Worm (Caenorhabditis elegans): Measurements from ENCODE around the gene glna-2.
A peak's percentile ranks its signal among the peaks of the same experiment; 100 is the strongest.

The glna-2 gene

ce11 chrII:8034008-8034407 is 25.6 kb downstream of the glna-2 start:
- TF ChIP-seq lin-40 (tag; optimal IDR thresholded peaks at IDR 0.05) (peak; percentile 12), him-1 (tag; optimal IDR thresholded peaks at IDR 0.05) (no peak), snpc-1.3 (tag; optimal IDR thresholded peaks at IDR 0.05; ENCODE audit: insufficient read depth) (no peak), tbp1 (GFP tag; optimal IDR thresholded peaks at IDR 0.05) (peak; percentile 18), cebp-1 (GFP tag; IDR thresholded peaks at IDR 0.05) (no peak), cebp-1 (tag; optimal IDR thresholded peaks at IDR 0.05) (peak; percentile 25), lin-54 (GFP tag; optimal IDR thresholded peaks at IDR 0.05) (peak; percentile 18), somi-1 (GFP tag; optimal IDR thresholded peaks at IDR 0.05) (no peak), nhr-80 (tag; optimal IDR thresholded peaks at IDR 0.05) (peak; percentile 82), B0336.3 (GFP tag; IDR thresholded peaks at IDR 0.05) (0 out of 2 replicates have a peak, but pooled peaks have one; percentile 48), atf-7 (tag; optimal IDR thresholded peaks at IDR 0.05) (peak; percentile 30), nfya-2 (GFP tag; IDR thresholded peaks at IDR 0.05) (no peak), attf-5 (GFP tag; optimal IDR thresholded peaks at IDR 0.05) (peak; percentile 49), nhr-120 (GFP tag; IDR thresholded peaks at IDR 0.05) (no peak), F39B2.1 (GFP tag; IDR thresholded peaks at IDR 0.05) (no peak)

ce11 chrII:8034617-8035016 is 26.2 kb downstream of the glna-2 start:
- TF ChIP-seq zfh-2 (GFP tag; conservative IDR thresholded peaks at IDR 0.05), result peak; percentile 74
- no peak for TF ChIP-seq nhr-120 (GFP tag; IDR thresholded peaks at IDR 0.05)
- peak; percentile 7; the same call in 1 of the 2 replicates for TF ChIP-seq egrh-3 (GFP tag; IDR thresholded peaks at IDR 0.05)
- TF ChIP-seq zim-3 (tag; optimal IDR thresholded peaks at IDR 0.05), result peak; percentile 7

ce11 chrII:8035667-8036066 is 27.2 kb downstream of the glna-2 start, which contains the start of gene sap-49:
Gene sap-49 (minus strand): TSS chrII:8035767.
- TF ChIP-seq ceh-27 (GFP tag; optimal IDR thresholded peaks at IDR 0.05), result no peak
- no peak for TF ChIP-seq B0019.2 (GFP tag; conservative IDR thresholded peaks at IDR 0.05)
- TF ChIP-seq Y53G8AR.9 (GFP tag; conservative IDR thresholded peaks at IDR 0.05), result no peak
- no peak for TF ChIP-seq zfh-2 (GFP tag; conservative IDR thresholded peaks at IDR 0.05)
- TF ChIP-seq nhr-120 (GFP tag; IDR thresholded peaks at IDR 0.05), result no peak
- TF ChIP-seq cebp-2 (GFP tag; IDR thresholded peaks at IDR 0.05), result no peak
- no peak for TF ChIP-seq bed-1 (GFP tag; IDR thresholded peaks at IDR 0.05)
- TF ChIP-seq madf-10 (tag; optimal IDR thresholded peaks at IDR 0.05), result no peak
- no peak for TF ChIP-seq nfya-1 (tag; optimal IDR thresholded peaks at IDR 0.05; ENCODE audit: borderline replicate concordance, insufficient read depth)
- TF ChIP-seq ztf-3 (GFP tag; optimal IDR thresholded peaks at IDR 0.05), result no peak
- no peak for TF ChIP-seq Y56A3A.18 (GFP tag; IDR thresholded peaks at IDR 0.05)

ce11 chrII:8037246-8037645 is 28.8 kb downstream of the glna-2 start, which contains the start of gene arp-6:
Gene arp-6 (minus strand): TSS chrII:8037346.
- TF ChIP-seq akir-1 (GFP tag; optimal IDR thresholded peaks at IDR 0.05) (no peak), nfya-1 (tag; optimal IDR thresholded peaks at IDR 0.05; ENCODE audit: borderline replicate concordance, insufficient read depth) (no peak), F33H1.4 (GFP tag; IDR thresholded peaks at IDR 0.05) (no peak), ztf-28 (GFP tag; IDR thresholded peaks at IDR 0.05) (no peak), K11D2.4 (GFP tag; IDR thresholded peaks at IDR 0.05) (no peak), snpc-3.4 (tag; optimal IDR thresholded peaks at IDR 0.05) (no peak), atf-7 (tag; optimal IDR thresholded peaks at IDR 0.05) (no peak), zim-3 (tag; optimal IDR thresholded peaks at IDR 0.05) (no peak), rec-8 (tag; optimal IDR thresholded peaks at IDR 0.05) (no peak), bed-1 (GFP tag; IDR thresholded peaks at IDR 0.05) (no peak), sptf-2 (GFP tag; optimal IDR thresholded peaks at IDR 0.05) (no peak), ets-4 (GFP tag; optimal IDR thresholded peaks at IDR 0.05) (no peak), attf-5 (GFP tag; optimal IDR thresholded peaks at IDR 0.05) (no peak), nhr-90 (tag; optimal IDR thresholded peaks at IDR 0.05) (no peak), mel-28 (tag; optimal IDR thresholded peaks at IDR 0.05; ENCODE audit: borderline replicate concordance) (no peak), let-526 (GFP tag; IDR thresholded peaks at IDR 0.05) (no peak), lir-1 (GFP tag; conservative IDR thresholded peaks at IDR 0.05) (no peak), him-1 (tag; optimal IDR thresholded peaks at IDR 0.05) (no peak), tbp1 (GFP tag; optimal IDR thresholded peaks at IDR 0.05) (no peak)

Data from whole organism, young adult.